Worm (Caenorhabditis elegans): ENCODE results near the gene vamp-7.

vamp-7 gene

ce11 chrIV:2568267-2568666, 39.6 kb upstream of the vamp-7 start, which contains the start of the genes Y69A2AR.25 and Y69A2AR.12:
Gene Y69A2AR.25 (minus strand): TSS chrIV:2568367.
Gene Y69A2AR.12 (plus strand): TSS chrIV:2568614.
- TF ChIP-seq ceh-18 (tag; optimal IDR thresholded peaks at IDR 0.05), result no peak
- no peak for TF ChIP-seq pax-1 (tag; optimal IDR thresholded peaks at IDR 0.05)
- no peak for TF ChIP-seq che-1 (tag; optimal IDR thresholded peaks at IDR 0.05)
- no peak for TF ChIP-seq lin-11 (tag; optimal IDR thresholded peaks at IDR 0.05)
- no peak for TF ChIP-seq C38D4.7 (GFP tag; optimal IDR thresholded peaks at IDR 0.05)
- no peak for TF ChIP-seq pqm-1 (tag; optimal IDR thresholded peaks at IDR 0.05)
- TF ChIP-seq unc-42 (tag; optimal IDR thresholded peaks at IDR 0.05), result no peak
- TF ChIP-seq Y22D7AL.16 (tag; optimal IDR thresholded peaks at IDR 0.05), result no peak
- no peak for TF ChIP-seq unc-55 (GFP tag; optimal IDR thresholded peaks at IDR 0.05)
- TF ChIP-seq ceh-24 (tag; optimal IDR thresholded peaks at IDR 0.05), result no peak
- no peak for TF ChIP-seq gmeb-2 (tag; optimal IDR thresholded peaks at IDR 0.05)
- no peak for TF ChIP-seq tbx-2 (tag; optimal IDR thresholded peaks at IDR 0.05)
- TF ChIP-seq pag-3 (tag; optimal IDR thresholded peaks at IDR 0.05; ENCODE audit: borderline replicate concordance), result no peak
- no peak for TF ChIP-seq ahr-1 (tag; optimal IDR thresholded peaks at IDR 0.05)

- TF ChIP-seq eyg-1 (tag; optimal IDR thresholded peaks at IDR 0.05) (no peak), npax-4 (tag; optimal IDR thresholded peaks at IDR 0.05) (no peak), pat-9 (tag; optimal IDR thresholded peaks at IDR 0.05) (no peak), sox-4 (tag; optimal IDR thresholded peaks at IDR 0.05) (no peak), mec-3 (tag; optimal IDR thresholded peaks at IDR 0.05; ENCODE audit: borderline replicate concordance) (no peak), pag-3 (tag; optimal IDR thresholded peaks at IDR 0.05; ENCODE audit: borderline replicate concordance) (no peak), K02D7.2 (tag; optimal IDR thresholded peaks at IDR 0.05) (no peak), ceh-30 (tag; optimal IDR thresholded peaks at IDR 0.05) (no peak), ahr-1 (tag; optimal IDR thresholded peaks at IDR 0.05) (no peak)
Measured at ce11 chrIV:2572107-2572506, 35.7 kb upstream of the vamp-7 start, which contains the start of gene Y69A2AR.51. Gene Y69A2AR.51 (plus strand): TSS chrIV:2572407.

- no peak for TF ChIP-seq pat-9 (tag; optimal IDR thresholded peaks at IDR 0.05)
- TF ChIP-seq odd-2 (tag; optimal IDR thresholded peaks at IDR 0.05), result no peak
- no peak for TF ChIP-seq K02D7.2 (tag; optimal IDR thresholded peaks at IDR 0.05)
- TF ChIP-seq unc-3 (GFP tag; conservative IDR thresholded peaks at IDR 0.05), result no peak
- no peak for TF ChIP-seq unc-3 (tag; optimal IDR thresholded peaks at IDR 0.05)
- no peak for TF ChIP-seq K09A11.1 (tag; optimal IDR thresholded peaks at IDR 0.05; ENCODE audit: insufficient read depth)
- no peak for TF ChIP-seq ceh-9 (tag; optimal IDR thresholded peaks at IDR 0.05)
- TF ChIP-seq pros-1 (tag; optimal IDR thresholded peaks at IDR 0.05), result no peak
- TF ChIP-seq lin-11 (tag; optimal IDR thresholded peaks at IDR 0.05), result no peak
- TF ChIP-seq ceh-31 (tag; optimal IDR thresholded peaks at IDR 0.05), result no peak
- TF ChIP-seq ceh-24 (tag; optimal IDR thresholded peaks at IDR 0.05), result no peak
- TF ChIP-seq ceh-22 (tag; optimal IDR thresholded peaks at IDR 0.05), result no peak
- no peak for TF ChIP-seq Y22D7AL.16 (tag; optimal IDR thresholded peaks at IDR 0.05)
- no peak for TF ChIP-seq ceh-18 (tag; optimal IDR thresholded peaks at IDR 0.05)
- TF ChIP-seq pqm-1 (tag; optimal IDR thresholded peaks at IDR 0.05), result no peak
- TF ChIP-seq eyg-1 (tag; optimal IDR thresholded peaks at IDR 0.05), result no peak
- TF ChIP-seq fkh-6 (tag; optimal IDR thresholded peaks at IDR 0.05), result no peak
- no peak for TF ChIP-seq C08G9.2 (tag; optimal IDR thresholded peaks at IDR 0.05)
- no peak for TF ChIP-seq dve-1 (tag; optimal IDR thresholded peaks at IDR 0.05)
- TF ChIP-seq ceh-2 (tag; optimal IDR thresholded peaks at IDR 0.05), result no peak
- no peak for TF ChIP-seq fax-1 (tag; optimal IDR thresholded peaks at IDR 0.05)
Measured at ce11 chrIV:2573122-2573521, 34.7 kb upstream of the vamp-7 start.

ce11 chrIV:2581483-2581882, 26.4 kb upstream of the vamp-7 start, which contains the start of gene nhr-242:
Gene nhr-242 (minus strand): TSS chrIV:2581583.
- TF ChIP-seq pha-2 (tag; optimal IDR thresholded peaks at IDR 0.05), result no peak
- no peak for TF ChIP-seq ceh-9 (tag; optimal IDR thresholded peaks at IDR 0.05)
- TF ChIP-seq C08G9.2 (tag; optimal IDR thresholded peaks at IDR 0.05), result no peak
- TF ChIP-seq ceh-14 (tag; optimal IDR thresholded peaks at IDR 0.05), result no peak
- no peak for TF ChIP-seq T23F11.4 (GFP tag; optimal IDR thresholded peaks at IDR 0.05)
- TF ChIP-seq ceh-45 (GFP tag; IDR thresholded peaks at IDR 0.05), result no peak
- no peak for TF ChIP-seq unc-3 (GFP tag; conservative IDR thresholded peaks at IDR 0.05)
- TF ChIP-seq unc-3 (tag; optimal IDR thresholded peaks at IDR 0.05), result no peak
- TF ChIP-seq ceh-2 (tag; optimal IDR thresholded peaks at IDR 0.05), result no peak
- no peak for TF ChIP-seq hlh-13 (GFP tag; optimal IDR thresholded peaks at IDR 0.05)
- TF ChIP-seq zip-5 (tag; optimal IDR thresholded peaks at IDR 0.05), result no peak
- no peak for TF ChIP-seq fax-1 (tag; optimal IDR thresholded peaks at IDR 0.05)
- TF ChIP-seq hlh-6 (tag; optimal IDR thresholded peaks at IDR 0.05), result no peak
- TF ChIP-seq npax-4 (tag; optimal IDR thresholded peaks at IDR 0.05), result no peak

Data from whole organism, late embryonic.